Fruit fly (Drosophila melanogaster): ENCODE results near the gene mRpS2.

dm6 chr2L:4825695-4826094 is 24.5 kb downstream of the mRpS2 start:
- TF ChIP-seq CG9948 (tag; optimal IDR thresholded peaks at IDR 0.05) = no peak
- peak; percentile 21 for TF ChIP-seq EcR (GFP tag; optimal IDR thresholded peaks at IDR 0.05)
- TF ChIP-seq CG12605 (GFP tag; IDR thresholded peaks at IDR 0.05) = no peak
- TF ChIP-seq CG4496 (GFP tag; IDR thresholded peaks at IDR 0.05) = no peak
- TF ChIP-seq CG32121 (GFP tag; IDR thresholded peaks at IDR 0.05) = no peak
- TF ChIP-seq CG8301 (tag; optimal IDR thresholded peaks at IDR 0.05) = no peak
- no peak for TF ChIP-seq CG8159 (tag; optimal IDR thresholded peaks at IDR 0.05)
- no peak for TF ChIP-seq CG10348 (GFP tag; IDR thresholded peaks at IDR 0.05)
- TF ChIP-seq gl (tag; optimal IDR thresholded peaks at IDR 0.05) = no peak
- no peak for TF ChIP-seq CG15710 (tag; optimal IDR thresholded peaks at IDR 0.05)
- no peak for TF ChIP-seq CG17806 (tag; optimal IDR thresholded peaks at IDR 0.05)
- no peak for TF ChIP-seq Snoo (tag; optimal IDR thresholded peaks at IDR 0.05)
- no peak for TF ChIP-seq Pif1A (GFP tag; optimal IDR thresholded peaks at IDR 0.05)
- no peak for TF ChIP-seq fd96Ca (GFP tag; IDR thresholded peaks at IDR 0.05)
